Fruit fly (Drosophila melanogaster) whole organism, pupa: ENCODE measurements around the gene sinah.

ENCODE experiments used
- CG10348 ChIP-seq: fragments of 200-800 bp; sonication (Bioruptor generic); IDR thresholded peaks from 2 replicates; pipeline ENCODE4 v1.3.6; 2022; ENCODE audit warnings: missing biosample characterization, missing genetic modification characterization
- CG12605 ChIP-seq: fragments of 200-800 bp; sonication (Bioruptor generic); IDR thresholded peaks from 2 replicates; pipeline ENCODE4 v1.3.6; 2022; ENCODE audit warnings: missing biosample characterization, missing genetic modification characterization
- CG14655 ChIP-seq: fragments of 200-800 bp; sonication (Bioruptor generic); optimal IDR thresholded peaks from 3 replicates; lab custom pipeline; 2017; ENCODE audit warnings: mild to moderate bottlenecking, missing biosample characterization, missing genetic modification reagents, missing genetic modification characterization
- CG15710 ChIP-seq: fragments of 200-800 bp; sonication (Bioruptor generic); optimal IDR thresholded peaks from 2 replicates; lab custom pipeline; 2018; ENCODE audit warnings: missing biosample characterization, mild to moderate bottlenecking, missing genetic modification characterization, moderate library complexity
- CG17806 ChIP-seq: fragments of 200-800 bp; sonication (Bioruptor generic); optimal IDR thresholded peaks from 2 replicates; lab custom pipeline; 2018; ENCODE audit warnings: missing biosample characterization, mild to moderate bottlenecking, missing genetic modification characterization, moderate library complexity
- CG32121 ChIP-seq: fragments of 200-800 bp; sonication (Bioruptor generic); IDR thresholded peaks from 2 replicates; pipeline ENCODE4 v1.3.6; 2022; ENCODE audit warnings: missing biosample characterization, missing genetic modification characterization
- CG34367 ChIP-seq: fragments of 200-800 bp; sonication (Bioruptor generic); optimal IDR thresholded peaks from 2 replicates; lab custom pipeline; 2018; ENCODE audit warnings: missing biosample characterization, mild to moderate bottlenecking, missing genetic modification characterization
- CG4496 ChIP-seq: fragments of 200-800 bp; sonication (Bioruptor generic); IDR thresholded peaks from 3 replicates; pipeline ENCODE4 v1.3.6; 2022; ENCODE audit warnings: missing biosample characterization, missing genetic modification characterization
- CG8159 ChIP-seq: fragments of 200-800 bp; sonication (Bioruptor generic); optimal IDR thresholded peaks from 3 replicates; lab custom pipeline; 2018; ENCODE audit warnings: missing biosample characterization, mild to moderate bottlenecking, missing genetic modification characterization, moderate library complexity
- CG9948 ChIP-seq: fragments of 200-800 bp; sonication (Bioruptor generic); optimal IDR thresholded peaks from 2 replicates; lab custom pipeline; 2018; ENCODE audit warnings: missing biosample characterization, mild to moderate bottlenecking, missing genetic modification characterization, moderate library complexity
- D1 ChIP-seq: fragments of 200-800 bp; sonication (Bioruptor generic); optimal IDR thresholded peaks from 2 replicates; lab custom pipeline; 2018; ENCODE audit warnings: missing biosample characterization, mild to moderate bottlenecking, missing genetic modification characterization, moderate library complexity
- EcR ChIP-seq: fragments of 200-800 bp; sonication (Bioruptor generic); optimal IDR thresholded peaks from 3 replicates; lab custom pipeline; 2019; ENCODE audit warnings: missing biosample characterization, missing genetic modification characterization, mild to moderate bottlenecking, moderate library complexity, missing genetic modification reagents
- Ets98B ChIP-seq: fragments of 200-800 bp; sonication (Bioruptor generic); IDR thresholded peaks from 2 replicates; pipeline ENCODE4 v1.3.6; 2022; ENCODE audit warnings: missing biosample characterization, missing genetic modification characterization
- Pif1A ChIP-seq: fragments of 200-800 bp; sonication (Bioruptor generic); optimal IDR thresholded peaks from 3 replicates; lab custom pipeline; 2016; ENCODE audit warnings: missing biosample characterization, missing genetic modification characterization
- Pif1B ChIP-seq: fragments of 200-800 bp; sonication (Bioruptor generic); optimal IDR thresholded peaks from 3 replicates; lab custom pipeline; 2016; ENCODE audit warnings: missing biosample characterization, missing genetic modification characterization
- Snoo ChIP-seq: fragments of 200-800 bp; sonication (Bioruptor generic); optimal IDR thresholded peaks from 3 replicates; lab custom pipeline; 2017; ENCODE audit warnings: missing biosample characterization, mild to moderate bottlenecking, missing genetic modification characterization, inconsistent platforms
- fd96Ca ChIP-seq: fragments of 200-800 bp; sonication (Bioruptor generic); IDR thresholded peaks from 3 replicates; pipeline ENCODE4 v1.3.6; 2022; ENCODE audit warnings: missing biosample characterization, missing genetic modification characterization
- gl ChIP-seq: fragments of 200-800 bp; sonication (Bioruptor generic); optimal IDR thresholded peaks from 2 replicates; lab custom pipeline; 2018; ENCODE audit warnings: missing biosample characterization, mild to moderate bottlenecking, missing genetic modification characterization
- rn ChIP-seq: fragments of 200-800 bp; sonication (Bioruptor generic); IDR thresholded peaks from 2 replicates; pipeline ENCODE4 v1.3.6; 2022; ENCODE audit warnings: missing biosample characterization, missing genetic modification characterization

sinah gene

dm6 chr3L:16828967-16829366 lies 29.9 kb upstream of the sinah start, which contains the start of gene CG13024:
Gene CG13024 (minus strand): TSS chr3L:16829074.
- TF ChIP-seq rn (GFP tag; lab: Robert Waterston, UW) (no peak), CG9948 (tag; lab: Kevin White, UChicago) (no peak), gl (tag; lab: Kevin White, UChicago) (no peak), EcR (GFP tag; lab: Kevin White, UChicago) (no peak), D1 (no peak)

- TF ChIP-seq EcR (GFP tag; lab: Kevin White, UChicago) (peak; percentile 69), Ets98B (GFP tag; lab: Robert Waterston, UW) (no peak)
These were observed 28.9 kb upstream of the sinah start for dm6 chr3L:16829983-16830382.

- TF ChIP-seq Pif1A (GFP tag; lab: Kevin White, UChicago) (no peak), CG9948 (tag; lab: Kevin White, UChicago) (no peak), EcR (GFP tag; lab: Kevin White, UChicago) (no peak), gl (tag; lab: Kevin White, UChicago) (no peak), CG34367 (tag; lab: Kevin White, UChicago) (no peak), CG8159 (no peak), CG4496 (GFP tag; lab: Robert Waterston, UW) (no peak), CG14655 (no peak), CG32121 (GFP tag; lab: Robert Waterston, UW) (no peak), CG12605 (GFP tag; lab: Robert Waterston, UW) (no peak)
These were observed 22.1 kb upstream of the sinah start for dm6 chr3L:16836732-16837131.

dm6 chr3L:16840540-16840939 lies 18.3 kb upstream of the sinah start:
- TF ChIP-seq CG17806 (tag; lab: Kevin White, UChicago) = no peak
- peak; percentile 31 for TF ChIP-seq CG8159
- TF ChIP-seq, all 21 proteins: peak for 1

dm6 chr3L:16842087-16842567 lies 16.8 kb upstream of the sinah start, which contains the start of gene TSG101:
Gene TSG101 (plus strand): TSS chr3L:16842294.
- TF ChIP-seq gl (tag; lab: Kevin White, UChicago) = no peak
- no peak for TF ChIP-seq D1
- TF ChIP-seq CG17806 (tag; lab: Kevin White, UChicago) = no peak
- TF ChIP-seq CG32121 (GFP tag; lab: Robert Waterston, UW) = no peak
- no peak for TF ChIP-seq CG10348 (GFP tag; lab: Robert Waterston, UW)
- no peak for TF ChIP-seq Ets98B (GFP tag; lab: Robert Waterston, UW)
- TF ChIP-seq rn (GFP tag; lab: Robert Waterston, UW) = no peak
- no peak for TF ChIP-seq CG8159
- TF ChIP-seq CG12605 (GFP tag; lab: Robert Waterston, UW) = no peak
- TF ChIP-seq CG34367 (tag; lab: Kevin White, UChicago) = no peak
- no peak for TF ChIP-seq CG4496 (GFP tag; lab: Robert Waterston, UW)
- no peak for TF ChIP-seq CG9948 (tag; lab: Kevin White, UChicago)
- no peak for TF ChIP-seq CG15710 (tag; lab: Kevin White, UChicago)
- no peak for TF ChIP-seq CG14655
- no peak for TF ChIP-seq Pif1B (GFP tag; lab: Kevin White, UChicago)
- no peak for TF ChIP-seq Pif1A (GFP tag; lab: Kevin White, UChicago)

dm6 chr3L:16842952-16843351 lies 15.9 kb upstream of the sinah start:
- TF ChIP-seq CG12605 (GFP tag; lab: Robert Waterston, UW) = no peak
- no peak for TF ChIP-seq Ets98B (GFP tag; lab: Robert Waterston, UW)

- TF ChIP-seq CG4496 (GFP tag; lab: Robert Waterston, UW) (no peak), Ets98B (GFP tag; lab: Robert Waterston, UW) (peak; percentile 32; the same call in 1 of the 2 replicates), CG15710 (tag; lab: Kevin White, UChicago) (peak; percentile 72), Snoo (tag; lab: Kevin White, UChicago) (peak; percentile 51), fd96Ca (GFP tag; lab: Robert Waterston, UW) (no peak), CG34367 (tag; lab: Kevin White, UChicago) (peak; percentile 33), Pif1A (GFP tag; lab: Kevin White, UChicago) (no peak), CG10348 (GFP tag; lab: Robert Waterston, UW) (no peak), CG17806 (tag; lab: Kevin White, UChicago) (peak; percentile 43), CG8159 (peak; percentile 74), rn (GFP tag; lab: Robert Waterston, UW) (no peak), CG9948 (tag; lab: Kevin White, UChicago) (peak; percentile 44), gl (tag; lab: Kevin White, UChicago) (no peak)
These were observed 13.8 kb upstream of the sinah start, which contains the start of the genes kud and Zcchc7 for dm6 chr3L:16844920-16845573. Gene kud (minus strand): TSS chr3L:16844991. Gene Zcchc7 (plus strand): TSS chr3L:16845386.
